Worm (Caenorhabditis elegans) whole organism, young adult: ENCODE results near the gene fbxa-131.

Experiments used
- B0019.2 ChIP-seq: fragments of 200-800 bp; sonication (Bioruptor generic); conservative IDR thresholded peaks from 2 replicates; pipeline ENCODE4 v1.3.6; 2022; ENCODE audit warnings: missing genetic modification reagents, missing genetic modification characterization, missing compliant biosample characterization
- B0261.1 ChIP-seq: sonication (generic microtip); optimal IDR thresholded peaks from 2 replicates; lab custom pipeline; 2016; ENCODE audit warnings: mild to moderate bottlenecking, missing genetic modification characterization, moderate library complexity, missing compliant biosample characterization
- B0336.3 ChIP-seq: fragments of 200-800 bp; sonication (Bioruptor generic); IDR thresholded peaks from 2 replicates; pipeline ENCODE4 v1.3.6; 2022; ENCODE audit warnings: missing genetic modification characterization, missing compliant biosample characterization
- F23B12.7 ChIP-seq: sonication (generic microtip); optimal IDR thresholded peaks from 2 replicates; lab custom pipeline; 2017; ENCODE audit warnings: missing genetic modification characterization, mild to moderate bottlenecking, missing compliant biosample characterization, antibody characterized with exemption, moderate library complexity; ENCODE audit not compliant: insufficient read depth
- F49E8.2 ChIP-seq: sonication (generic microtip); optimal IDR thresholded peaks from 3 replicates; lab custom pipeline; 2017; ENCODE audit warnings: missing genetic modification characterization, mild to moderate bottlenecking, missing compliant biosample characterization, antibody characterized with exemption, moderate library complexity; ENCODE audit not compliant: insufficient read depth
- atf-7 ChIP-seq: sonication (generic microtip); optimal IDR thresholded peaks from 2 replicates; lab custom pipeline; 2017; ENCODE audit warnings: mild to moderate bottlenecking, missing genetic modification characterization, missing compliant biosample characterization
- cebp-1 ChIP-seq, 2 experiments: fragments of 200-800 bp in 1 of 2; sonication (Bioruptor generic) in 1 of 2; sonication (generic microtip) in 1 of 2; IDR thresholded peaks in 1 of 2; optimal IDR thresholded peaks in 1 of 2; 2 replicates each; pipeline versions ENCODE4 v1.3.6 to Lab custom; 2017 to 2022; ENCODE audit warnings: missing compliant biosample characterization in 2 of 2, missing genetic modification characterization in 2 of 2, mild to moderate bottlenecking in 1 of 2, missing genetic modification reagents in 1 of 2, moderate library complexity in 1 of 2
- ceh-100 ChIP-seq: fragments of 200-800 bp; sonication (Bioruptor generic); IDR thresholded peaks from 2 replicates; pipeline ENCODE4 v1.3.6; 2022; ENCODE audit warnings: missing genetic modification reagents, missing genetic modification characterization, missing compliant biosample characterization
- ceh-27 ChIP-seq: fragments of 200-800 bp; sonication (Bioruptor generic); optimal IDR thresholded peaks from 2 replicates; lab custom pipeline; 2018; ENCODE audit warnings: mild to moderate bottlenecking, missing genetic modification characterization, moderate library complexity, missing compliant biosample characterization
- ceh-91 ChIP-seq: fragments of 200-800 bp; sonication (Bioruptor generic); IDR thresholded peaks from 2 replicates; pipeline ENCODE4 v1.3.6; 2022; ENCODE audit warnings: missing genetic modification reagents, missing genetic modification characterization, missing compliant biosample characterization
- die-1 ChIP-seq: sonication (generic microtip); optimal IDR thresholded peaks from 2 replicates; lab custom pipeline; 2016; ENCODE audit warnings: missing genotype, mild to moderate bottlenecking, missing genetic modification characterization, missing compliant biosample characterization
- egrh-3 ChIP-seq: fragments of 200-800 bp; sonication (Bioruptor generic); IDR thresholded peaks from 2 replicates; pipeline ENCODE4 v1.3.6; 2022; ENCODE audit warnings: missing genetic modification reagents, missing genetic modification characterization, missing compliant biosample characterization
- him-1 ChIP-seq: sonication (generic microtip); optimal IDR thresholded peaks from 2 replicates; lab custom pipeline; 2016; ENCODE audit warnings: missing genotype, missing genetic modification reagents, missing genetic modification characterization, missing compliant biosample characterization
- hmg-1.2 ChIP-seq: fragments of 200-800 bp; sonication (Bioruptor generic); IDR thresholded peaks from 2 replicates; pipeline ENCODE4 v1.3.6; 2022; ENCODE audit warnings: missing genetic modification reagents, missing genetic modification characterization, missing compliant biosample characterization
- hmg-20 ChIP-seq: fragments of 200-800 bp; sonication (Bioruptor generic); IDR thresholded peaks from 2 replicates; pipeline ENCODE4 v1.3.6; 2022; ENCODE audit warnings: missing genetic modification reagents, missing genetic modification characterization, missing compliant biosample characterization
- lin-35 ChIP-seq, 3 experiments: fragments of 150-350 bp in 2 of 3; sonication (generic microtip) in 1 of 3; optimal IDR thresholded peaks; 2 replicates each; lab custom pipeline; 2014 to 2018; ENCODE audit warnings: missing biosample characterization in 3 of 3, missing genetic modification characterization in 3 of 3, missing genetic modification reagents in 3 of 3
- lin-54 ChIP-seq: fragments of 200-800 bp; sonication (Bioruptor generic); optimal IDR thresholded peaks from 2 replicates; lab custom pipeline; 2018; ENCODE audit warnings: mild to moderate bottlenecking, missing genetic modification characterization, missing compliant biosample characterization
- lir-1 ChIP-seq: fragments of 200-800 bp; sonication (Bioruptor generic); conservative IDR thresholded peaks from 2 replicates; pipeline ENCODE4 v1.3.6; 2022; ENCODE audit warnings: missing genetic modification reagents, missing genetic modification characterization, missing compliant biosample characterization
- lsl-1 ChIP-seq: fragments of 200-800 bp; sonication (Bioruptor generic); optimal IDR thresholded peaks from 2 replicates; lab custom pipeline; 2018; ENCODE audit warnings: mild to moderate bottlenecking, missing genetic modification characterization, moderate library complexity, missing compliant biosample characterization
- lsy-27 ChIP-seq: sonication (generic microtip); optimal IDR thresholded peaks from 2 replicates; lab custom pipeline; 2017; ENCODE audit warnings: missing genetic modification characterization, mild to moderate bottlenecking, missing compliant biosample characterization, antibody characterized with exemption, missing genotype, borderline replicate concordance; ENCODE audit not compliant: insufficient read depth
- madf-10 ChIP-seq: sonication (generic microtip); optimal IDR thresholded peaks from 2 replicates; lab custom pipeline; 2016; ENCODE audit warnings: mild to moderate bottlenecking, missing genetic modification characterization, missing compliant biosample characterization
- madf-3 ChIP-seq: fragments of 200-800 bp; sonication (Bioruptor generic); IDR thresholded peaks from 2 replicates; pipeline ENCODE4 v1.3.6; 2022; ENCODE audit warnings: missing genetic modification reagents, missing genetic modification characterization, missing compliant biosample characterization
- mcd-1 ChIP-seq: fragments of 200-800 bp; sonication (Bioruptor generic); IDR thresholded peaks from 2 replicates; pipeline ENCODE4 v1.3.6; 2022; ENCODE audit warnings: missing genetic modification reagents, missing genetic modification characterization, missing compliant biosample characterization
- mel-28 ChIP-seq: sonication (generic microtip); optimal IDR thresholded peaks from 2 replicates; lab custom pipeline; 2016; ENCODE audit warnings: borderline replicate concordance, mild to moderate bottlenecking, missing genetic modification characterization, missing compliant biosample characterization
- nfyb-1 ChIP-seq: fragments of 200-800 bp; sonication (Bioruptor generic); IDR thresholded peaks from 2 replicates; pipeline ENCODE4 v1.3.6; 2022; ENCODE audit warnings: missing genetic modification reagents, missing genetic modification characterization, missing compliant biosample characterization
- nhr-179 ChIP-seq: sonication (generic microtip); optimal IDR thresholded peaks from 2 replicates; lab custom pipeline; 2016; ENCODE audit warnings: mild to moderate bottlenecking, missing genetic modification characterization, missing compliant biosample characterization
- pbrm-1 ChIP-seq: fragments of 200-800 bp; sonication (Bioruptor generic); IDR thresholded peaks from 2 replicates; pipeline ENCODE4 v1.3.6; 2022; ENCODE audit warnings: missing genetic modification reagents, missing genetic modification characterization, missing compliant biosample characterization
- rcor-1 ChIP-seq: fragments of 200-800 bp; sonication (Bioruptor generic); IDR thresholded peaks from 2 replicates; pipeline ENCODE4 v1.3.6; 2022; ENCODE audit warnings: missing genetic modification reagents, missing genetic modification characterization, missing compliant biosample characterization
- sea-2 ChIP-seq: fragments of 200-800 bp; sonication (Bioruptor generic); IDR thresholded peaks from 2 replicates; pipeline ENCODE4 v1.3.6; 2022; ENCODE audit warnings: missing genetic modification characterization, missing compliant biosample characterization
- xnd-1 ChIP-seq: sonication (generic microtip); optimal IDR thresholded peaks from 2 replicates; lab custom pipeline; 2016; ENCODE audit warnings: missing genotype, missing genetic modification reagents, missing genetic modification characterization, missing compliant biosample characterization
- ztf-28 ChIP-seq: fragments of 200-800 bp; sonication (Bioruptor generic); IDR thresholded peaks from 2 replicates; pipeline ENCODE4 v1.3.6; 2022; ENCODE audit warnings: missing genetic modification reagents, missing genetic modification characterization, missing compliant biosample characterization
- ztf-6 ChIP-seq: fragments of 200-800 bp; sonication (Bioruptor generic); IDR thresholded peaks from 2 replicates; pipeline ENCODE4 v1.3.6; 2022; ENCODE audit warnings: missing genetic modification reagents, missing genetic modification characterization, missing compliant biosample characterization

fbxa-131 gene

ce11 chrV:19722881-19723280, 15.3 kb upstream of the fbxa-131 start (continued):
- peak; percentile 25 for TF ChIP-seq lin-54 (GFP tag; lab: Kevin White, UChicago)
- 0 out of 2 replicates have a peak, but pooled peaks have one; percentile 7 for TF ChIP-seq ztf-6 (GFP tag; lab: Robert Waterston, UW)
- TF ChIP-seq ceh-27 (GFP tag; lab: Kevin White, UChicago): peak; percentile 32
- 0 out of 2 replicates have a peak, but pooled peaks have one; percentile 43 for TF ChIP-seq hmg-20 (GFP tag; lab: Robert Waterston, UW)
- TF ChIP-seq die-1 (tag; lab: Kevin White, UChicago): peak; percentile 23
- no peak for TF ChIP-seq nhr-179 (tag; lab: Kevin White, UChicago)
- peak; percentile 71; the same call in 1 of the 2 replicates for TF ChIP-seq ztf-28 (GFP tag; lab: Robert Waterston, UW)
- peak; percentile 39; the same call in 1 of the 2 replicates for TF ChIP-seq egrh-3 (GFP tag; lab: Robert Waterston, UW)
- peak; percentile 14 for TF ChIP-seq madf-10
- TF ChIP-seq F23B12.7 (tag; lab: Kevin White, UChicago): peak; percentile 8
- TF ChIP-seq lsy-27 (tag; lab: Kevin White, UChicago): peak; percentile 49
- TF ChIP-seq hmg-1.2 (GFP tag; lab: Robert Waterston, UW): peak; percentile 69
- TF ChIP-seq F49E8.2: no peak
- peak; percentile 65; the same call in 1 of the 2 replicates for TF ChIP-seq madf-3
- peak; percentile 64 for TF ChIP-seq pbrm-1
- TF ChIP-seq rcor-1 (GFP tag; lab: Robert Waterston, UW): 0 out of 2 replicates have a peak, but pooled peaks have one; percentile 42
- peak; percentile 4 for TF ChIP-seq him-1 (tag; lab: Kevin White, UChicago)
- peak; percentile 52 for TF ChIP-seq mcd-1 (GFP tag; lab: Robert Waterston, UW)
- no peak for TF ChIP-seq ceh-91 (GFP tag; lab: Robert Waterston, UW)

DNA sequence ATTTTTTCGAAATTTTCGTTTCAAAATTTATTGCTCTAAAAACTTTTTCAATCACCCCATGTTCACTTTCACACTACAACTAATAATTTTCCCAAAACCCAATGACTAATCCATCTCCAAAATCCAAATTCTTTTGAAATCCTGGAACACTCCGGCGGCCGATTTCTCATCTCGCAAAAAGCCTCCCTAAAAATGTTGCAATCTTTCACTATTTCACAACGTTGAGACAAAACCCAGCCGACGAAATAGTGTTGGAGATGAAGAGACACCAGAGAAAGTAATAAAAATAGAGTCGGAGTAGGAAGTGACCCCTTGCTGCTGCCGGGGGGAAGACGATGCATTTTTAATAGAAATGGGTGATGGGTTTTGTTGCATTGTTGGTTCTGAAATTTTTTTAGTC, 13.6 kb upstream of the fbxa-131 start:
- TF ChIP-seq B0261.1 (tag; lab: Kevin White, UChicago): no peak
- TF ChIP-seq hmg-1.2 (GFP tag; lab: Robert Waterston, UW): peak; percentile 62
- 0 out of 2 replicates have a peak, but pooled peaks have one; percentile 13 for TF ChIP-seq cebp-1 (GFP tag; IDR thresholded peaks at IDR 0.05; lab: Robert Waterston, UW)
- peak; percentile 55 for TF ChIP-seq cebp-1 (tag; optimal IDR thresholded peaks at IDR 0.05; lab: Kevin White, UChicago)
- no peak for TF ChIP-seq B0019.2 (GFP tag; lab: Robert Waterston, UW)
- TF ChIP-seq mel-28 (tag; lab: Kevin White, UChicago): no peak

DNA sequence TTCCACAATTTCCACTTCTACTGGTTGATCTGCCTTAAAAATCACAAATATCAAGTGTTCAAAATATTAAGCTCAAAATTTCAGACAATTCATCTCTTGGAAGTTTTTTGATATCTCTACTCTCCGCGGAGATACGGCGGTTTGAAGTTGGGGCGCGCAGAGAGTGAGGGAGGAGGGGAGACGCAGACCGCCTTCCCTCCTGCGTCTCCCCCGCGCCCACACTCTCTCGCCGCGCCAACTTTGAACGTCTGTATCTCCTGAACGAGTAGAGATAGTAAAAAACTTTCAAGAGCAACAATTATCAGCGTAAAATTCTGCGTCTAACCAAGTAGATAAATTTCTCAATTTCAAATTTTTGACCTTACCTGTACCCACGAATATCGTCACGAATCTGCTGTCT, 10.2 kb upstream of the fbxa-131 start:
- TF ChIP-seq madf-3: no peak
- no peak for TF ChIP-seq lir-1
- 0 out of 2 replicates have a peak, but pooled peaks have one; percentile 7 for TF ChIP-seq mcd-1 (GFP tag; lab: Robert Waterston, UW)
- no peak for TF ChIP-seq ceh-100 (GFP tag; lab: Robert Waterston, UW)
- TF ChIP-seq hmg-1.2 (GFP tag; lab: Robert Waterston, UW): peak; percentile 87
- no peak for TF ChIP-seq B0336.3 (GFP tag; lab: Robert Waterston, UW)
- TF ChIP-seq B0261.1 (tag; lab: Kevin White, UChicago): no peak
- TF ChIP-seq xnd-1 (tag; lab: Kevin White, UChicago): no peak
- TF ChIP-seq egrh-3 (GFP tag; lab: Robert Waterston, UW): peak; percentile 53; the same call in 1 of the 2 replicates
- no peak for TF ChIP-seq sea-2 (GFP tag; lab: Robert Waterston, UW)
- no peak for TF ChIP-seq lsl-1
- TF ChIP-seq, all 124 proteins: peak for 3

ce11 chrV:19728731-19729130, 9.5 kb upstream of the fbxa-131 start, which contains the start of gene Y116F11A.3:
Gene Y116F11A.3, plus strand, starts transcription at chrV:19729031.
- TF ChIP-seq cebp-1 (GFP tag; IDR thresholded peaks at IDR 0.05; lab: Robert Waterston, UW) (no peak), cebp-1 (tag; optimal IDR thresholded peaks at IDR 0.05; lab: Kevin White, UChicago) (no peak), ceh-91 (GFP tag; lab: Robert Waterston, UW) (no peak), ztf-6 (GFP tag; lab: Robert Waterston, UW) (no peak), egrh-3 (GFP tag; lab: Robert Waterston, UW) (no peak), nfyb-1 (GFP tag; lab: Robert Waterston, UW) (no peak), hmg-20 (GFP tag; lab: Robert Waterston, UW) (no peak), atf-7 (tag; lab: Kevin White, UChicago) (no peak), lin-35 (GFP tag; optimal IDR thresholded peaks at IDR 0.05; lab: Kevin White, UChicago) (no peak)
